Fruit fly (Drosophila melanogaster) whole organism, embryonic: ENCODE data around the gene klu.

Source experiments
- Ada2b ChIP-seq: fragments of 200-800 bp; sonication (Bioruptor generic); IDR thresholded peaks from 2 replicates; pipeline ENCODE4 v1.3.6; 2022; ENCODE audit warnings: missing biosample characterization, missing genetic modification characterization
- Aef1 ChIP-seq: fragments of 200-800 bp; sonication (Bioruptor generic); IDR thresholded peaks from 3 replicates; pipeline ENCODE4 v1.3.6; 2022; ENCODE audit warnings: missing biosample characterization, missing genetic modification characterization
- CG10462 ChIP-seq: fragments of 200-800 bp; sonication (Bioruptor generic); optimal IDR thresholded peaks from 2 replicates; lab custom pipeline; 2016; ENCODE audit warnings: missing biosample characterization, missing genetic modification characterization
- CG12769 ChIP-seq: fragments of 200-800 bp; sonication (Bioruptor generic); optimal IDR thresholded peaks from 2 replicates; lab custom pipeline; 2019; ENCODE audit warnings: missing biosample characterization, mild to moderate bottlenecking, missing genetic modification characterization, moderate library complexity
- CG13123 ChIP-seq: fragments of 200-800 bp; sonication (Bioruptor generic); optimal IDR thresholded peaks from 2 replicates; lab custom pipeline; 2016; ENCODE audit warnings: missing biosample characterization, missing genetic modification characterization
- CG15269 ChIP-seq: fragments of 200-800 bp; sonication (Bioruptor generic); optimal IDR thresholded peaks from 2 replicates; lab custom pipeline; 2018; ENCODE audit warnings: missing biosample characterization, mild to moderate bottlenecking, missing genetic modification characterization, moderate library complexity
- CG16813 ChIP-seq: fragments of 200-800 bp; sonication (Bioruptor generic); IDR thresholded peaks from 3 replicates; pipeline ENCODE4 v1.3.6; 2022; ENCODE audit warnings: missing biosample characterization, missing genetic modification characterization; ENCODE audit not compliant: partially characterized antibody
- CG17385 ChIP-seq: fragments of 200-800 bp; sonication (Bioruptor generic); optimal IDR thresholded peaks from 3 replicates; lab custom pipeline; 2018; ENCODE audit warnings: missing biosample characterization, mild to moderate bottlenecking, missing genetic modification characterization
- CG17612 ChIP-seq: fragments of 200-800 bp; sonication (Bioruptor generic); IDR thresholded peaks from 2 replicates; pipeline ENCODE4 v1.3.6; 2022; ENCODE audit warnings: missing biosample characterization, missing genetic modification characterization
- CG17912 ChIP-seq: fragments of 200-800 bp; sonication (Bioruptor generic); optimal IDR thresholded peaks from 2 replicates; lab custom pipeline; 2018; ENCODE audit warnings: missing biosample characterization, mild to moderate bottlenecking, missing genetic modification characterization
- CG2202 ChIP-seq: fragments of 200-800 bp; sonication (Bioruptor generic); optimal IDR thresholded peaks from 2 replicates; lab custom pipeline; 2018; ENCODE audit warnings: missing biosample characterization, mild to moderate bottlenecking, missing genetic modification characterization
- CG31365 ChIP-seq: fragments of 200-800 bp; sonication (Bioruptor generic); optimal IDR thresholded peaks from 2 replicates; lab custom pipeline; 2018; ENCODE audit warnings: missing biosample characterization, mild to moderate bottlenecking, missing genetic modification characterization
- CG3163 ChIP-seq: fragments of 200-800 bp; sonication (Bioruptor generic); optimal IDR thresholded peaks from 3 replicates; lab custom pipeline; 2016; ENCODE audit warnings: missing biosample characterization, missing genetic modification characterization
- CG32767 ChIP-seq: fragments of 200-800 bp; sonication (Bioruptor generic); IDR thresholded peaks from 2 replicates; pipeline ENCODE4 v1.3.6; 2022; ENCODE audit warnings: missing biosample characterization, missing genetic modification characterization
- CG42726 ChIP-seq: fragments of 200-800 bp; sonication (Bioruptor generic); IDR thresholded peaks from 2 replicates; pipeline ENCODE4 v1.3.6; 2022; ENCODE audit warnings: missing biosample characterization, missing genetic modification characterization; ENCODE audit not compliant: partially characterized antibody
- CG43689 ChIP-seq: fragments of 200-800 bp; sonication (Bioruptor generic); IDR thresholded peaks from 2 replicates; pipeline ENCODE4 v1.3.6; 2022; ENCODE audit warnings: missing biosample characterization, missing genetic modification characterization
- CG4424 ChIP-seq: fragments of 200-800 bp; sonication (Bioruptor generic); optimal IDR thresholded peaks from 3 replicates; lab custom pipeline; 2016; ENCODE audit warnings: missing biosample characterization, missing genetic modification characterization
- CG4820 ChIP-seq: fragments of 200-800 bp; sonication (Bioruptor generic); optimal IDR thresholded peaks from 3 replicates; lab custom pipeline; 2016; ENCODE audit warnings: missing biosample characterization, missing genetic modification characterization
- CG6272 ChIP-seq: fragments of 200-800 bp; sonication (Bioruptor generic); IDR thresholded peaks from 2 replicates; pipeline ENCODE4 v1.3.6; 2022; ENCODE audit warnings: missing biosample characterization, missing genetic modification characterization
- CG7271 ChIP-seq: fragments of 200-800 bp; sonication (Bioruptor generic); optimal IDR thresholded peaks from 2 replicates; lab custom pipeline; 2018; ENCODE audit warnings: missing biosample characterization, mild to moderate bottlenecking, missing genetic modification characterization, moderate library complexity
- CG7372 ChIP-seq: fragments of 200-800 bp; sonication (Bioruptor generic); IDR thresholded peaks from 2 replicates; pipeline ENCODE4 v1.3.6; 2022; ENCODE audit warnings: missing biosample characterization, missing genetic modification characterization
- CG8089 ChIP-seq: fragments of 200-800 bp; sonication (Bioruptor generic); optimal IDR thresholded peaks from 3 replicates; lab custom pipeline; 2016; ENCODE audit warnings: missing biosample characterization, missing genetic modification characterization
- CG8765 ChIP-seq: fragments of 200-800 bp; sonication (Bioruptor generic); IDR thresholded peaks from 2 replicates; pipeline ENCODE4 v1.3.6; 2022; ENCODE audit warnings: missing biosample characterization, missing genetic modification characterization
- Camta ChIP-seq: fragments of 200-800 bp; sonication (Bioruptor generic); optimal IDR thresholded peaks from 2 replicates; lab custom pipeline; 2016; ENCODE audit warnings: missing biosample characterization, missing genetic modification characterization
- D19B ChIP-seq: fragments of 200-800 bp; sonication (Bioruptor generic); optimal IDR thresholded peaks from 2 replicates; lab custom pipeline; 2017; ENCODE audit warnings: missing biosample characterization, mild to moderate bottlenecking, missing genetic modification characterization
- Dfd ChIP-seq, 2 experiments: fragments of >200 bp; optimal IDR thresholded peaks; 2 replicates each; lab custom pipeline; 2017; ENCODE audit warnings: missing biosample characterization in 2 of 2, missing genetic modification characterization in 2 of 2
- Myb ChIP-seq: fragments of 200-800 bp; sonication (Bioruptor generic); optimal IDR thresholded peaks from 2 replicates; lab custom pipeline; 2016; ENCODE audit warnings: missing biosample characterization, missing genetic modification characterization
- Opbp ChIP-seq: fragments of 200-800 bp; sonication (Bioruptor generic); IDR thresholded peaks from 3 replicates; pipeline ENCODE4 v1.3.6; 2022; ENCODE audit warnings: missing biosample characterization, missing genetic modification characterization; ENCODE audit not compliant: partially characterized antibody
- Ptx1 ChIP-seq: fragments of 200-800 bp; sonication (Bioruptor generic); IDR thresholded peaks from 2 replicates; pipeline ENCODE4 v1.3.6; 2022; ENCODE audit warnings: missing biosample characterization, missing genetic modification characterization
- bab2 ChIP-seq: fragments of 200-800 bp; sonication (Bioruptor generic); optimal IDR thresholded peaks from 2 replicates; lab custom pipeline; 2016; ENCODE audit warnings: missing biosample characterization, missing genetic modification characterization
- corto ChIP-seq: fragments of 200-800 bp; sonication (Bioruptor generic); optimal IDR thresholded peaks from 2 replicates; lab custom pipeline; 2016; ENCODE audit warnings: missing biosample characterization, mild to moderate bottlenecking, missing genetic modification characterization, moderate library complexity
- dm ChIP-seq: fragments of 200-800 bp; sonication (Bioruptor generic); optimal IDR thresholded peaks from 3 replicates; lab custom pipeline; 2016; ENCODE audit warnings: missing biosample characterization, missing genetic modification characterization
- en ChIP-seq: fragments of 200-800 bp; sonication (Bioruptor generic); optimal IDR thresholded peaks from 2 replicates; lab custom pipeline; 2016; ENCODE audit warnings: missing biosample characterization, missing genetic modification characterization
- gfzf ChIP-seq: fragments of 200-800 bp; sonication (Bioruptor generic); optimal IDR thresholded peaks from 2 replicates; lab custom pipeline; 2016; ENCODE audit warnings: missing biosample characterization, mild to moderate bottlenecking, missing genetic modification characterization, moderate library complexity
- gro ChIP-seq: fragments of 200-800 bp; sonication (Bioruptor generic); optimal IDR thresholded peaks from 2 replicates; lab custom pipeline; 2016; ENCODE audit warnings: missing biosample characterization, missing genetic modification characterization
- gsb ChIP-seq: fragments of 200-800 bp; sonication (Bioruptor generic); IDR thresholded peaks from 2 replicates; pipeline ENCODE4 v1.3.6; 2022; ENCODE audit warnings: missing biosample characterization, missing genetic modification characterization
- lola ChIP-seq, 3 experiments: fragments of >200 bp in 2 of 3; fragments of 200-800 bp in 1 of 3; sonication (Bioruptor generic) in 1 of 3; optimal IDR thresholded peaks; 2 replicates each; lab custom pipeline; 2017 to 2019; ENCODE audit warnings: missing biosample characterization in 3 of 3, missing genetic modification characterization in 3 of 3, mild to moderate bottlenecking in 1 of 3, moderate library complexity in 1 of 3
- lov ChIP-seq, 2 experiments: fragments of 200-800 bp in 1 of 2; fragments of >200 bp in 1 of 2; sonication (Bioruptor generic) in 1 of 2; IDR thresholded peaks in 1 of 2; optimal IDR thresholded peaks in 1 of 2; 2 replicates in 1 of 2; 3 replicates in 1 of 2; pipeline versions ENCODE4 v1.3.6 to Lab custom; 2017 to 2022; ENCODE audit warnings: missing biosample characterization in 1 of 2, missing genetic modification characterization in 1 of 2
- luna ChIP-seq: fragments of 200-800 bp; sonication (Bioruptor generic); optimal IDR thresholded peaks from 2 replicates; lab custom pipeline; 2016; ENCODE audit warnings: missing biosample characterization, missing genetic modification characterization
- pita ChIP-seq: fragments of 200-800 bp; sonication (Bioruptor generic); optimal IDR thresholded peaks from 2 replicates; lab custom pipeline; 2017; ENCODE audit warnings: missing biosample characterization, mild to moderate bottlenecking, missing genetic modification characterization
- pzg ChIP-seq: fragments of 200-800 bp; sonication (Bioruptor generic); optimal IDR thresholded peaks from 3 replicates; lab custom pipeline; 2018; ENCODE audit warnings: missing biosample characterization, mild to moderate bottlenecking, missing genetic modification characterization, moderate library complexity
- scrt ChIP-seq: fragments of 200-800 bp; sonication (Bioruptor generic); optimal IDR thresholded peaks from 2 replicates; lab custom pipeline; 2018; ENCODE audit warnings: missing biosample characterization, mild to moderate bottlenecking, missing genetic modification characterization, moderate library complexity
- shn ChIP-seq: fragments of 200-800 bp; sonication (Bioruptor generic); optimal IDR thresholded peaks from 3 replicates; lab custom pipeline; 2016; ENCODE audit warnings: missing biosample characterization, missing genetic modification characterization
- so ChIP-seq: fragments of 200-800 bp; sonication (Bioruptor generic); IDR thresholded peaks from 3 replicates; pipeline ENCODE4 v1.3.6; 2022; ENCODE audit warnings: missing biosample characterization, missing genetic modification characterization
- ssp ChIP-seq: fragments of 200-800 bp; sonication (Bioruptor generic); IDR thresholded peaks from 2 replicates; pipeline ENCODE4 v1.3.6; 2022; ENCODE audit warnings: missing biosample characterization, missing genetic modification characterization
- tll ChIP-seq, 2 experiments: fragments of 200-800 bp in 1 of 2; fragments of >200 bp in 1 of 2; sonication (Bioruptor generic) in 1 of 2; optimal IDR thresholded peaks; 2 replicates each; lab custom pipeline; 2017 to 2019; ENCODE audit warnings: missing biosample characterization in 2 of 2, missing genetic modification characterization in 2 of 2, mild to moderate bottlenecking in 1 of 2, moderate library complexity in 1 of 2
- unc-4 ChIP-seq: fragments of 200-800 bp; sonication (Bioruptor generic); IDR thresholded peaks from 2 replicates; pipeline ENCODE4 v1.3.6; 2022; ENCODE audit warnings: missing biosample characterization, missing genetic modification characterization; ENCODE audit not compliant: partially characterized antibody
- usp ChIP-seq: fragments of >200 bp; optimal IDR thresholded peaks from 2 replicates; lab custom pipeline; 2017; ENCODE audit warnings: missing biosample characterization, missing genetic modification characterization
- vvl ChIP-seq: fragments of 200-800 bp; sonication (Bioruptor generic); IDR thresholded peaks from 2 replicates; pipeline ENCODE4 v1.3.6; 2022; ENCODE audit warnings: missing biosample characterization, missing genetic modification characterization
- zfh1 ChIP-seq: fragments of 200-800 bp; sonication (Bioruptor generic); IDR thresholded peaks from 3 replicates; pipeline ENCODE4 v1.3.6; 2022; ENCODE audit warnings: missing biosample characterization, missing genetic modification characterization

klu gene

DNA sequence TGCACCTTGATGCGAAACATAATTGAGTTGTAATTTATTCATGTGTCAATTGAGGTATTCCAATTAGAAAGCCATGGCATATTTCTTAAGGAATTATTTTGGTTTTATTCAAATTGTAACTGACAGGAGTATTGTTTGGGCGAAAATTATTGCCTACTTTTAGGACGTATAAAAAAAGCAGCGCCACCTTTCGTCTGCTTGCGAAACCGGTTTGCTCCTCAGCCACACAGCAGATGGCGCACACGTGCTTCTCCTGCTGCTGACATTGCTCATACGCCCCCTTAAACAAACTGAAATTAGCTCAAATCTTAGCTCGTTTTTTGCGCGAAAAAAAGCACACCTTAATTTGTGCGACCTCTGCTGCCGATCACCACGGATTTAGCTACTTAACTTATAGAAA lies 38.9 kb upstream of the klu start (continued):
- TF ChIP-seq Opbp (GFP tag; lab: Robert Waterston, UW), result peak; percentile 54; the same call in 1 of the 3 replicates
- peak; percentile 69 for TF ChIP-seq dm (GFP tag; lab: Kevin White, UChicago)
- peak; percentile 78 for TF ChIP-seq bab2 (GFP tag; lab: Kevin White, UChicago)
- peak; percentile 26 for TF ChIP-seq pita (GFP tag; lab: Kevin White, UChicago)
- TF ChIP-seq luna (GFP tag; lab: Kevin White, UChicago), result no peak
- peak; percentile 50; the same call in 1 of the 2 replicates for TF ChIP-seq CG43689 (GFP tag; lab: Robert Waterston, UW)
- TF ChIP-seq so (GFP tag; lab: Robert Waterston, UW), result 0 out of 3 replicates have a peak, but pooled peaks have one; percentile 42
- TF ChIP-seq CG15269, result peak; percentile 55
- peak; percentile 53 for TF ChIP-seq Aef1 (GFP tag; lab: Robert Waterston, UW)
- TF ChIP-seq usp (GFP tag; lab: Kevin White, UChicago), result no peak
- peak; percentile 59 for TF ChIP-seq CG31365
- TF ChIP-seq en, result peak; percentile 44
- peak; percentile 86 for TF ChIP-seq Ptx1 (GFP tag; lab: Robert Waterston, UW)
- TF ChIP-seq CG7372 (GFP tag; lab: Robert Waterston, UW), result peak; percentile 99
- TF ChIP-seq pzg (GFP tag; lab: Kevin White, UChicago), result peak; percentile 7
- TF ChIP-seq lola (GFP tag; optimal IDR thresholded peaks at IDR 0.05; lab: Kevin White, UChicago), result peak in 1 of 3 experiments; percentile 39
- peak; percentile 87 for TF ChIP-seq vvl (GFP tag; lab: Robert Waterston, UW)
- no peak for TF ChIP-seq CG13123
- no peak for TF ChIP-seq CG32767 (GFP tag; lab: Robert Waterston, UW)
- TF ChIP-seq CG6272, result peak; percentile 31; the same call in 1 of the 2 replicates
- peak; percentile 76 for TF ChIP-seq Camta
- TF ChIP-seq tll (GFP tag; optimal IDR thresholded peaks at IDR 0.05; lab: Kevin White, UChicago), result no peak
- TF ChIP-seq CG8089, result peak; percentile 91
- peak; percentile 64 for TF ChIP-seq CG17385 (GFP tag; lab: Kevin White, UChicago)
- peak; percentile 1 for TF ChIP-seq D19B
- TF ChIP-seq ssp, result peak; percentile 73
- no peak for TF ChIP-seq CG17612
- peak; percentile 64 for TF ChIP-seq CG3163 (GFP tag; lab: Kevin White, UChicago)
- TF ChIP-seq corto (GFP tag; lab: Kevin White, UChicago), result no peak
- no peak for TF ChIP-seq CG16813 (GFP tag; lab: Robert Waterston, UW)
- TF ChIP-seq CG4424 (GFP tag; lab: Kevin White, UChicago), result peak; percentile 74
- peak; percentile 96 for TF ChIP-seq Myb (GFP tag; lab: Kevin White, UChicago)
- TF ChIP-seq CG8765 (GFP tag; lab: Robert Waterston, UW), result peak; percentile 60; the same call in 1 of the 2 replicates
- peak; percentile 68 for TF ChIP-seq CG12769 (tag; lab: Kevin White, UChicago)
- peak; percentile 84 for TF ChIP-seq zfh1 (GFP tag; lab: Robert Waterston, UW)
- peak; percentile 68 for TF ChIP-seq gsb (GFP tag; lab: Robert Waterston, UW)
- peak; percentile 55 for TF ChIP-seq CG2202 (tag; lab: Kevin White, UChicago)
- TF ChIP-seq lov (optimal IDR thresholded peaks at IDR 0.05; lab: Kevin White, UChicago), result no peak
- TF ChIP-seq lov (GFP tag; IDR thresholded peaks at IDR 0.05; lab: Robert Waterston, UW), result peak; percentile 84
- TF ChIP-seq gfzf (GFP tag; lab: Kevin White, UChicago), result no peak
- no peak for TF ChIP-seq Dfd (GFP tag; optimal IDR thresholded peaks at IDR 0.05; lab: Kevin White, UChicago)
- TF ChIP-seq CG10462 (GFP tag; lab: Kevin White, UChicago), result peak; percentile 54
- peak; percentile 4 for TF ChIP-seq scrt (GFP tag; lab: Kevin White, UChicago)
- no peak for TF ChIP-seq unc-4 (GFP tag; lab: Robert Waterston, UW)
- TF ChIP-seq shn (GFP tag; lab: Kevin White, UChicago), result peak; percentile 78
- TF ChIP-seq CG4820 (GFP tag; lab: Kevin White, UChicago), result peak; percentile 58
- TF ChIP-seq CG17912, result peak; percentile 85
- TF ChIP-seq CG42726, result no peak; the same call in 1 of the 2 replicates
- peak; percentile 57; the same call in 1 of the 2 replicates for TF ChIP-seq Ada2b
- TF ChIP-seq gro (GFP tag; lab: Kevin White, UChicago), result no peak
- TF ChIP-seq CG7271 (tag; lab: Kevin White, UChicago), result peak; percentile 34
